Fruit fly (Drosophila melanogaster) whole organism, wandering third instar larva: ENCODE measurements around the gene jet.

Experiments
- CG32264 ChIP-seq: fragments of 200-800 bp; sonication (Bioruptor generic); optimal IDR thresholded peaks from 2 replicates; lab custom pipeline; 2016; ENCODE audit warnings: missing biosample characterization, missing genetic modification characterization
- CG9705 ChIP-seq: fragments of 200-800 bp; sonication (Bioruptor generic); optimal IDR thresholded peaks from 2 replicates; lab custom pipeline; 2018; ENCODE audit warnings: missing biosample characterization, mild to moderate bottlenecking, missing genetic modification characterization
- CrebA ChIP-seq: fragments of 200-800 bp; sonication (Bioruptor generic); optimal IDR thresholded peaks from 2 replicates; lab custom pipeline; 2016; ENCODE audit warnings: missing biosample characterization, mild to moderate bottlenecking, missing genetic modification characterization, borderline replicate concordance
- Dif ChIP-seq: fragments of 200-275, 200-300 bp; sonication (Bioruptor generic); optimal IDR thresholded peaks from 2 replicates; lab custom pipeline; 2018; ENCODE audit warnings: missing biosample characterization, missing genetic modification characterization; ENCODE audit not compliant: partially characterized antibody
- HLH106 ChIP-seq: fragments of 200-800 bp; optimal IDR thresholded peaks from 3 replicates; lab custom pipeline; 2019; ENCODE audit warnings: missing biosample characterization, mild to moderate bottlenecking, missing genetic modification characterization, moderate library complexity
- Hnf4 ChIP-seq: fragments of 200-800 bp; sonication (Bioruptor generic); optimal IDR thresholded peaks from 2 replicates; lab custom pipeline; 2016; ENCODE audit warnings: missing biosample characterization, mild to moderate bottlenecking, missing genetic modification characterization
- Hr78 ChIP-seq: fragments of >200 bp; optimal IDR thresholded peaks from 2 replicates; lab custom pipeline; 2017; ENCODE audit warnings: missing biosample characterization, missing genetic modification characterization
- Jra ChIP-seq: sonication (Bioruptor generic); optimal IDR thresholded peaks from 2 replicates; lab custom pipeline; 2016; ENCODE audit warnings: missing biosample characterization, missing genetic modification characterization
- Mio ChIP-seq: sonication (Bioruptor generic); optimal IDR thresholded peaks from 2 replicates; lab custom pipeline; 2016; ENCODE audit warnings: missing biosample characterization, missing genetic modification characterization
- Myc ChIP-seq: fragments of >200 bp; optimal IDR thresholded peaks from 2 replicates; lab custom pipeline; 2017
- N ChIP-seq: fragments of >200 bp; optimal IDR thresholded peaks from 2 replicates; lab custom pipeline; 2018; ENCODE audit warnings: missing biosample characterization, missing external identifiers, missing genetic modification characterization
- OdsH ChIP-seq: fragments of 200-800 bp; sonication (Bioruptor generic); optimal IDR thresholded peaks from 2 replicates; lab custom pipeline; 2016; ENCODE audit warnings: missing biosample characterization, mild to moderate bottlenecking, missing genetic modification characterization
- Rel ChIP-seq, 2 experiments: fragments of 200-800 bp; sonication (Bioruptor generic) in 1 of 2; optimal IDR thresholded peaks; 2 replicates in 1 of 2; 3 replicates in 1 of 2; lab custom pipeline; 2016 to 2019; ENCODE audit warnings: mild to moderate bottlenecking in 2 of 2, missing biosample characterization in 2 of 2, missing genetic modification characterization in 2 of 2, moderate library complexity in 1 of 2
- Sp1 ChIP-seq: fragments of 200-800 bp; sonication (Bioruptor generic); optimal IDR thresholded peaks from 3 replicates; lab custom pipeline; 2019; ENCODE audit warnings: missing biosample characterization, mild to moderate bottlenecking, missing genetic modification characterization, moderate library complexity
- Vsx2 ChIP-seq: fragments of 200-300, 225-300 bp; sonication (Bioruptor generic); optimal IDR thresholded peaks from 2 replicates; lab custom pipeline; 2018; ENCODE audit warnings: missing biosample characterization, missing genetic modification characterization; ENCODE audit not compliant: partially characterized antibody
- br ChIP-seq: fragments of 200-800 bp; sonication (Bioruptor generic); optimal IDR thresholded peaks from 2 replicates; lab custom pipeline; 2016; ENCODE audit warnings: missing biosample characterization, missing genetic modification characterization
- dl ChIP-seq, 2 experiments: fragments of 175-275, 200-275 bp in 1 of 2; fragments of 200-275 bp in 1 of 2; sonication (Bioruptor generic); optimal IDR thresholded peaks; lab custom pipeline; 2018; ENCODE audit warnings: mild to moderate bottlenecking in 2 of 2, missing biosample characterization in 2 of 2, missing genetic modification characterization in 2 of 2, moderate library complexity in 2 of 2; ENCODE audit not compliant: partially characterized antibody in 2 of 2, insufficient read depth in 1 of 2
- dsf ChIP-seq: sonication (Bioruptor generic); optimal IDR thresholded peaks from 2 replicates; lab custom pipeline; 2016; ENCODE audit warnings: missing biosample characterization, missing genetic modification characterization, borderline replicate concordance
- ey ChIP-seq: fragments of 200-800 bp; sonication (Bioruptor generic); optimal IDR thresholded peaks from 2 replicates; lab custom pipeline; 2016; ENCODE audit warnings: missing biosample characterization, missing genetic modification characterization
- foxo ChIP-seq, 2 experiments: fragments of 200-800 bp; sonication (Bioruptor generic); optimal IDR thresholded peaks; 2 replicates in 1 of 2; 3 replicates in 1 of 2; lab custom pipeline; 2016 to 2017; ENCODE audit warnings: missing biosample characterization in 2 of 2, missing genetic modification characterization in 2 of 2
- fru ChIP-seq: fragments of 200-800 bp; sonication (Bioruptor generic); optimal IDR thresholded peaks from 3 replicates; lab custom pipeline; 2016; ENCODE audit warnings: missing biosample characterization, mild to moderate bottlenecking, missing genetic modification characterization
- h ChIP-seq: fragments of 200-800 bp; sonication (Bioruptor generic); optimal IDR thresholded peaks from 3 replicates; lab custom pipeline; 2016; ENCODE audit warnings: missing biosample characterization, mild to moderate bottlenecking, missing genetic modification characterization
- jim ChIP-seq: fragments of 175-275, 200-325 bp; sonication (Bioruptor generic); optimal IDR thresholded peaks from 2 replicates; lab custom pipeline; 2016; ENCODE audit warnings: missing biosample characterization, mild to moderate bottlenecking, missing genetic modification characterization
- lola ChIP-seq: fragments of >200 bp; optimal IDR thresholded peaks from 2 replicates; lab custom pipeline; 2017; ENCODE audit warnings: missing biosample characterization, missing genetic modification characterization
- pan ChIP-seq: fragments of >200 bp; optimal IDR thresholded peaks from 2 replicates; lab custom pipeline; 2017
- psq ChIP-seq: fragments of 200-800 bp; sonication (Bioruptor generic); optimal IDR thresholded peaks from 3 replicates; lab custom pipeline; 2017; ENCODE audit warnings: missing biosample characterization, mild to moderate bottlenecking, missing genetic modification characterization, moderate library complexity
- rgr ChIP-seq: fragments of 200-800 bp; sonication (Bioruptor generic); optimal IDR thresholded peaks from 3 replicates; lab custom pipeline; 2016; ENCODE audit warnings: missing biosample characterization, mild to moderate bottlenecking, missing genetic modification characterization
- sage ChIP-seq: fragments of 200-800 bp; sonication (Bioruptor generic); optimal IDR thresholded peaks from 2 replicates; lab custom pipeline; 2016; ENCODE audit warnings: missing biosample characterization, mild to moderate bottlenecking, missing genetic modification characterization
- sv ChIP-seq: fragments of 200-800 bp; sonication (Bioruptor generic); optimal IDR thresholded peaks from 3 replicates; lab custom pipeline; 2016; ENCODE audit warnings: missing biosample characterization, missing genetic modification characterization
- usp ChIP-seq: fragments of >200 bp; optimal IDR thresholded peaks from 2 replicates; lab custom pipeline; 2017; ENCODE audit warnings: missing biosample characterization, missing genetic modification characterization
- woc ChIP-seq: sonication (Bioruptor generic); optimal IDR thresholded peaks from 2 replicates; lab custom pipeline; 2016; ENCODE audit warnings: missing biosample characterization, mild to moderate bottlenecking, missing genetic modification characterization

The jet gene

DNA sequence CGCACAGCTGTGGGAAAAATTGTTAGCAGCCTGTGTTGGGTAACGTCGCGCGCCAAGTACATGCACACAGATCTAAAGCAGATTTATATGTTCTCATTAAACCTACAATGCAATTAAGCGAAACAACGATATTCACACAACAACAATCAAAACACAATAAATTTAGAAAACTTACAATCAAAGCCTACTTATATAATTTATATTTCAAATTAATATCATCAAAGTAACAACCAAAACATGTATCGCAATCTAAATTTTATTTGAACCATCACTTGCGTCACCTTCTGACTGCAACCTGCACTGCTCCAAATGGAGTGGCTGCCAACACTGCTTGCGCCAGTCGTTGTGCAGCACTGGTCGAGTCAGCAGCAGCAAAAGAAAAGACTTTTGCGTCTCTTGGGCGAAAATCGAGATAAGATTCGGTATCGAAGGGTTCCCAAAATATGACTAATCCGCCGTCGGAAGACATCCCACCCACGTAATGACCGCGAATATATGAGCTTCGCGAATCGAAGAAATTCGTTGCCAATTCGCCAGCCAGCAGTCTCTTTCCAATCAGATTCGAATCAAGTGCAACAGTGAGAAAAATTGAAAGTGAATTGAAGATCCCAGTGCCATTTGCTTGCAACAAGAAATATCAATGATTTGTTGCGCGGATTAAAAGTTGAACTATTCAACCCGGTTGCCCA, 31.8 kb upstream of the jet start, which contains the start of the genes CG8892 and CG34126 (continued):
- TF ChIP-seq Hr78 (GFP tag; lab: Kevin White, UChicago), result no peak
- TF ChIP-seq Vsx2, result no peak
- TF ChIP-seq dsf (GFP tag; lab: Kevin White, UChicago), result peak; percentile 95
- TF ChIP-seq CG9705 (GFP tag; lab: Kevin White, UChicago), result peak; percentile 98
- TF ChIP-seq lola (GFP tag; lab: Kevin White, UChicago), result no peak
- TF ChIP-seq HLH106 (tag; lab: Kevin White, UChicago), result peak; percentile 99
- peak; percentile 98 for TF ChIP-seq br (GFP tag; lab: Kevin White, UChicago)
- peak; percentile 97 for TF ChIP-seq ey (GFP tag; lab: Kevin White, UChicago)
- TF ChIP-seq foxo (GFP tag; optimal IDR thresholded peaks at IDR 0.05; lab: Kevin White, UChicago), result peak; percentile 91 to 99

DNA sequence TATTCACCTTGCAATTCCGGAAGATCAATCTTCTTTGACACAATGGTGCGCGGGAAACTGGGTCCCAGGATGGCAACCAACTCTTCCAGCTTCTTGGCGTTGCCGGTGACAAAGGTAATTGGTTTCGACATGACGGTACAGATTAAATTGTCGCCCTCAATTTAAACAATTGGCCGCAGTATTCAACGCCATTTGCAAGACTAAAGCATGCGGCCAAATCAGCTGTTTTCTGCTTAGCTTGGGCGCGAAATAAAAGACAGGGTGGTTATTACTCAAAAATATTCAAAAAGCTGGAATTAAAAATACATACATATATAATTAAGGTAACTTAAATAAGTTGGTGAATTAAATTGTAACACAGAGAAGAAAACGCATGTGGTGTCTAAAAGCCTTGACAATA, 29.6 kb upstream of the jet start, which contains the start of gene CG8891:
CG8891 (minus strand) TSS at position 242 of the 400 bp plus-strand sequence.
- TF ChIP-seq Hr78 (GFP tag; lab: Kevin White, UChicago), result no peak
- no peak for TF ChIP-seq Hnf4 (GFP tag; lab: Kevin White, UChicago)
- no peak for TF ChIP-seq foxo (GFP tag; optimal IDR thresholded peaks at IDR 0.05; lab: Kevin White, UChicago)
- TF ChIP-seq pan (lab: Kevin White, UChicago), result no peak
- no peak for TF ChIP-seq ey (GFP tag; lab: Kevin White, UChicago)
- no peak for TF ChIP-seq lola (GFP tag; lab: Kevin White, UChicago)

DNA sequence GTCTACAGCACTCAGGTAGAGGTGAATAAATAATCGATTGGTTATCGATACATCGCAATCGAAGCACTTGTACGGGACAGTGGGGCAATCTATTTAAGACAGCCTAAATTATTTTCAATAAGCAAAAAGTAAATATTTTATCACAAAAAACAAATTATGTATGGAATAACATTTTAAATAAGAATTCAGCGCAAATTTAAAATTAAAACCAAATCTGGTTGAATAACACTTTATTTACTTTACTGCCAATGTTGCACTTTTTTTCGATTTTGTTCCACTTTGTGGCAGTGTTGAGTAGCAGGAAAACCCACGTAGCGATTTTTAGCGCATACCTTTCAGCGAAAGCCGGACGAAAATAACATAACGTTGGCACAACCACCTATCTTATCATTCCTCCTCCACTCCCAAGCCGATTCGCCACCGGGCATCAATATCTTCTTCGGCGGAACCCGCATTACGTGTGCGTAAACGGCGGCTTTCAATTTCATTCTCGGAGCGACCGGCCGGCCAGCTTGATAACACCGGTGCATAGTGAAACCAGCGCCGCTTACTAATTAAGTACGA, 27.5 kb upstream of the jet start, which contains the start of the genes Gmd and CG3792:
Gmd (minus strand) TSS at position 36 of the 564 bp plus-strand sequence.
CG3792 (plus strand) TSS at position 325 of the 564 bp plus-strand sequence.
- TF ChIP-seq h, result peak; percentile 97
- no peak for TF ChIP-seq sage (GFP tag; lab: Kevin White, UChicago)
- TF ChIP-seq CG32264 (GFP tag; lab: Kevin White, UChicago), result peak; percentile 80
- TF ChIP-seq OdsH, result peak; percentile 92
- no peak for TF ChIP-seq CrebA (GFP tag; lab: Kevin White, UChicago)
- TF ChIP-seq pan (lab: Kevin White, UChicago), result no peak
- peak; percentile 96 for TF ChIP-seq fru
- peak; percentile 96 for TF ChIP-seq woc (GFP tag; lab: Kevin White, UChicago)
- TF ChIP-seq foxo (GFP tag; optimal IDR thresholded peaks at IDR 0.05; lab: Kevin White, UChicago), result peak; percentile 68 to 97
- TF ChIP-seq sv (GFP tag; lab: Kevin White, UChicago), result peak; percentile 97
- no peak for TF ChIP-seq usp (GFP tag; lab: Kevin White, UChicago)
- peak; percentile 68 for TF ChIP-seq Mio
- no peak for TF ChIP-seq N
- TF ChIP-seq br (GFP tag; lab: Kevin White, UChicago), result peak; percentile 93
- peak; percentile 96 for TF ChIP-seq rgr (GFP tag; lab: Kevin White, UChicago)
- TF ChIP-seq Rel (GFP tag; optimal IDR thresholded peaks at IDR 0.05; lab: Kevin White, UChicago), result no peak
- peak; percentile 81 for TF ChIP-seq Rel (tag; optimal IDR thresholded peaks at IDR 0.05; lab: Kevin White, UChicago)
- peak; percentile 29 for TF ChIP-seq Myc (lab: Kevin White, UChicago)
- TF ChIP-seq CG9705 (GFP tag; lab: Kevin White, UChicago), result peak; percentile 92
- peak; percentile 92 for TF ChIP-seq ey (GFP tag; lab: Kevin White, UChicago)
- peak; percentile 88 for TF ChIP-seq Sp1 (GFP tag; lab: Kevin White, UChicago)
- peak; percentile 95 for TF ChIP-seq Jra (GFP tag; lab: Kevin White, UChicago)
- no peak for TF ChIP-seq Dif (GFP tag; lab: Kevin White, UChicago)
- TF ChIP-seq dsf (GFP tag; lab: Kevin White, UChicago), result peak; percentile 84
- no peak for TF ChIP-seq jim (GFP tag; lab: Kevin White, UChicago)
- no peak for TF ChIP-seq Hr78 (GFP tag; lab: Kevin White, UChicago)
- no peak for TF ChIP-seq dl (GFP tag; optimal IDR thresholded peaks at IDR 0.05; lab: Kevin White, UChicago; ENCODE audit: insufficient read depth in 1 of 2, partially characterized antibody in 2 of 2)
- TF ChIP-seq HLH106 (tag; lab: Kevin White, UChicago), result peak; percentile 95
- TF ChIP-seq Hnf4 (GFP tag; lab: Kevin White, UChicago), result no peak
- peak; percentile 90 for TF ChIP-seq psq (GFP tag; lab: Kevin White, UChicago)
- no peak for TF ChIP-seq Vsx2
